Worm (Caenorhabditis elegans) whole organism, mixed stage, embryonic: Measurements from ENCODE around the gene C35D10.3.

Experiments used
- ceh-43 ChIP-seq: fragments of 200-800 bp; sonication (Bioruptor generic); optimal IDR thresholded peaks from 2 replicates; lab custom pipeline; 2018; ENCODE audit warnings: mild to moderate bottlenecking, missing genetic modification characterization, moderate library complexity, missing compliant biosample characterization
- elt-3 ChIP-seq: fragments of 150-350 bp; optimal IDR thresholded peaks from 2 replicates; lab custom pipeline; 2014; ENCODE audit warnings: missing biosample characterization, missing genetic modification characterization
- flh-1 ChIP-seq: fragments of 200-800 bp; sonication (Bioruptor generic); optimal IDR thresholded peaks from 2 replicates; lab custom pipeline; 2018; ENCODE audit warnings: mild to moderate bottlenecking, missing genetic modification characterization, moderate library complexity, missing compliant biosample characterization
- ham-2 ChIP-seq: fragments of 200-800 bp; sonication (Bioruptor generic); optimal IDR thresholded peaks from 2 replicates; lab custom pipeline; 2018; ENCODE audit warnings: mild to moderate bottlenecking, missing genetic modification characterization, missing compliant biosample characterization
- lin-13 ChIP-seq: fragments of 150-350 bp; optimal IDR thresholded peaks from 2 replicates; lab custom pipeline; 2014; ENCODE audit warnings: missing biosample characterization, missing genetic modification characterization
- mab-5 ChIP-seq: fragments of 150-350 bp; optimal IDR thresholded peaks from 2 replicates; lab custom pipeline; 2014; ENCODE audit warnings: missing biosample characterization, missing genetic modification characterization
- pha-4 ChIP-seq: fragments of 150-350 bp; optimal IDR thresholded peaks from 2 replicates; lab custom pipeline; 2018; ENCODE audit warnings: missing biosample characterization, missing genetic modification reagents, missing genetic modification characterization
- sem-2 ChIP-seq: fragments of 200-800 bp; sonication (Bioruptor generic); optimal IDR thresholded peaks from 2 replicates; lab custom pipeline; 2018; ENCODE audit warnings: mild to moderate bottlenecking, missing genetic modification characterization, missing compliant biosample characterization
- snpc-4 ChIP-seq: fragments of 150-350 bp; optimal IDR thresholded peaks from 2 replicates; lab custom pipeline; 2014; ENCODE audit warnings: missing biosample characterization, missing genetic modification characterization

- no peak for TF ChIP-seq mab-5 (tag; lab: Kevin White, UChicago)
- no peak for TF ChIP-seq pha-4 (tag; lab: Kevin White, UChicago)
- TF ChIP-seq ham-2 (GFP tag; lab: Kevin White, UChicago): no peak
- no peak for TF ChIP-seq snpc-4 (tag; lab: Kevin White, UChicago)
- TF ChIP-seq ceh-43: no peak
- TF ChIP-seq sem-2 (GFP tag; lab: Kevin White, UChicago): no peak
- TF ChIP-seq elt-3: no peak
- TF ChIP-seq flh-1: no peak
- TF ChIP-seq lin-13 (tag; lab: Kevin White, UChicago): no peak
Measured at ce11 chrIII:4842173-4842572, 26.5 kb upstream of the C35D10.3 start, which contains the start of gene clec-156.
